Fruit fly (Drosophila melanogaster) whole organism, embryonic: ENCODE results near the gene MAPk-Ak2.
A peak's percentile ranks its signal among the peaks of the same experiment; 100 is the strongest.

Experiments used
- Antp ChIP-seq: fragments of 200-800 bp; sonication (Bioruptor generic); optimal IDR thresholded peaks from 3 replicates; lab custom pipeline; 2016; ENCODE audit warnings: missing biosample characterization, missing genetic modification characterization
- CG10209 ChIP-seq: fragments of 200-800 bp; sonication (Bioruptor generic); optimal IDR thresholded peaks from 3 replicates; lab custom pipeline; 2017; ENCODE audit warnings: missing biosample characterization, mild to moderate bottlenecking, missing genetic modification characterization, missing genetic modification reagents
- CG1024 ChIP-seq: fragments of 200-800 bp; sonication (Bioruptor generic); IDR thresholded peaks from 2 replicates; pipeline ENCODE4 v1.3.6; 2022; ENCODE audit warnings: missing biosample characterization, missing genetic modification characterization
- CG11093 ChIP-seq: fragments of 200-800 bp; sonication (Bioruptor generic); IDR thresholded peaks from 3 replicates; pipeline ENCODE4 v1.3.6; 2022; ENCODE audit warnings: missing biosample characterization, missing genetic modification characterization
- CG12391 ChIP-seq: fragments of 200-800 bp; sonication (Bioruptor generic); optimal IDR thresholded peaks from 3 replicates; lab custom pipeline; 2018; ENCODE audit warnings: missing biosample characterization, mild to moderate bottlenecking, missing genetic modification characterization, moderate library complexity
- CG13296 ChIP-seq: fragments of 200-800 bp; sonication (Bioruptor generic); optimal IDR thresholded peaks from 3 replicates; lab custom pipeline; 2018; ENCODE audit warnings: missing biosample characterization, mild to moderate bottlenecking, missing genetic modification characterization
- CG13775 ChIP-seq: fragments of 200-800 bp; sonication (Bioruptor generic); optimal IDR thresholded peaks from 3 replicates; lab custom pipeline; 2017; ENCODE audit warnings: missing biosample characterization, mild to moderate bottlenecking, missing genetic modification characterization
- CG14710 ChIP-seq: fragments of 200-800 bp; sonication (Bioruptor generic); optimal IDR thresholded peaks from 3 replicates; lab custom pipeline; 2019; ENCODE audit warnings: missing biosample characterization, mild to moderate bottlenecking, missing genetic modification characterization, moderate library complexity
- CG16779 ChIP-seq: fragments of 200-800 bp; sonication (Bioruptor generic); IDR thresholded peaks from 2 replicates; pipeline ENCODE4 v1.3.6; 2022; ENCODE audit warnings: missing biosample characterization, missing genetic modification characterization
- CG16815 ChIP-seq: fragments of 200-800 bp; sonication (Bioruptor generic); optimal IDR thresholded peaks from 3 replicates; lab custom pipeline; 2017; ENCODE audit warnings: missing biosample characterization, mild to moderate bottlenecking, missing genetic modification characterization
- CG1832 ChIP-seq: fragments of 200-800 bp; sonication (Bioruptor generic); optimal IDR thresholded peaks from 2 replicates; lab custom pipeline; 2017; ENCODE audit warnings: missing biosample characterization, mild to moderate bottlenecking, missing genetic modification characterization, inconsistent platforms
- CG18476 ChIP-seq: fragments of 200-800 bp; sonication (Bioruptor generic); optimal IDR thresholded peaks from 2 replicates; lab custom pipeline; 2016; ENCODE audit warnings: missing biosample characterization, mild to moderate bottlenecking, missing genetic modification characterization
- CG18599 ChIP-seq: fragments of 200-800 bp; sonication (Bioruptor generic); optimal IDR thresholded peaks from 3 replicates; lab custom pipeline; 2017; ENCODE audit warnings: missing biosample characterization, missing genetic modification characterization, mild to moderate bottlenecking, moderate library complexity, missing genetic modification reagents
- CG2116 ChIP-seq: fragments of 200-800 bp; sonication (Bioruptor generic); optimal IDR thresholded peaks from 3 replicates; lab custom pipeline; 2018; ENCODE audit warnings: missing biosample characterization, mild to moderate bottlenecking, missing genetic modification characterization
- CG2199 ChIP-seq: fragments of 200-800 bp; sonication (Bioruptor generic); IDR thresholded peaks from 3 replicates; pipeline ENCODE4 v1.3.6; 2022; ENCODE audit warnings: missing biosample characterization, missing genetic modification characterization
- CG30431 ChIP-seq: fragments of 200-800 bp; sonication (Bioruptor generic); optimal IDR thresholded peaks from 2 replicates; lab custom pipeline; 2017; ENCODE audit warnings: missing biosample characterization, missing genetic modification characterization
- CG3065 ChIP-seq: fragments of 200-800 bp; sonication (Bioruptor generic); optimal IDR thresholded peaks from 2 replicates; lab custom pipeline; 2016; ENCODE audit warnings: missing biosample characterization, missing genetic modification characterization
- CG32767 ChIP-seq: fragments of 200-800 bp; sonication (Bioruptor generic); IDR thresholded peaks from 2 replicates; pipeline ENCODE4 v1.3.6; 2022; ENCODE audit warnings: missing biosample characterization, missing genetic modification characterization
- CG3281 ChIP-seq: fragments of 200-800 bp; sonication (Bioruptor generic); optimal IDR thresholded peaks from 3 replicates; lab custom pipeline; 2017; ENCODE audit warnings: missing biosample characterization, mild to moderate bottlenecking, missing genetic modification characterization
- CG33213 ChIP-seq: fragments of 200-800 bp; sonication (Bioruptor generic); optimal IDR thresholded peaks from 3 replicates; lab custom pipeline; 2016; ENCODE audit warnings: missing biosample characterization, missing genetic modification characterization
- CG4282 ChIP-seq: fragments of 200-800 bp; sonication (Bioruptor generic); optimal IDR thresholded peaks from 2 replicates; lab custom pipeline; 2016; ENCODE audit warnings: missing biosample characterization, missing genetic modification characterization
- CG5180 ChIP-seq: fragments of 200-800 bp; sonication (Bioruptor generic); optimal IDR thresholded peaks from 3 replicates; lab custom pipeline; 2017; ENCODE audit warnings: missing biosample characterization, missing genetic modification characterization, mild to moderate bottlenecking, moderate library complexity, missing genetic modification reagents
- CG6254 ChIP-seq: fragments of 200-800 bp; sonication (Bioruptor generic); optimal IDR thresholded peaks from 3 replicates; lab custom pipeline; 2017; ENCODE audit warnings: mild to moderate bottlenecking, missing biosample characterization, missing genetic modification reagents, missing genetic modification characterization
- CG9932 ChIP-seq: fragments of 200-800 bp; sonication (Bioruptor generic); IDR thresholded peaks from 2 replicates; pipeline ENCODE4 v1.3.6; 2022; ENCODE audit warnings: missing biosample characterization, missing genetic modification characterization
- Dek ChIP-seq: fragments of 200-800 bp; sonication (Bioruptor generic); optimal IDR thresholded peaks from 3 replicates; lab custom pipeline; 2019; ENCODE audit warnings: missing biosample characterization, mild to moderate bottlenecking, missing genetic modification characterization, moderate library complexity
- Doc2 ChIP-seq: fragments of 200-800 bp; sonication (Bioruptor generic); IDR thresholded peaks from 2 replicates; pipeline ENCODE4 v1.3.6; 2022; ENCODE audit warnings: missing biosample characterization, missing genetic modification characterization
- Drgx ChIP-seq: fragments of 200-800 bp; sonication (Bioruptor generic); IDR thresholded peaks from 2 replicates; pipeline ENCODE4 v1.3.6; 2022; ENCODE audit warnings: missing biosample characterization, missing genetic modification characterization
- E2f1 ChIP-seq: fragments of 200-800 bp; sonication (Bioruptor generic); IDR thresholded peaks from 2 replicates; pipeline ENCODE4 v1.3.6; 2022; ENCODE audit warnings: missing biosample characterization, missing genetic modification characterization
- E2f2 ChIP-seq: fragments of 200-800 bp; sonication (Bioruptor generic); IDR thresholded peaks from 2 replicates; pipeline ENCODE4 v1.3.6; 2022; ENCODE audit warnings: missing biosample characterization, missing genetic modification characterization
- Hr39 ChIP-seq: fragments of >200 bp; optimal IDR thresholded peaks from 2 replicates; lab custom pipeline; 2017
- Lim3 ChIP-seq: fragments of 200-800 bp; sonication (Bioruptor generic); IDR thresholded peaks from 2 replicates; pipeline ENCODE4 v1.3.6; 2022; ENCODE audit warnings: missing biosample characterization, missing genetic modification characterization
- NfI ChIP-seq: fragments of 200-800 bp; sonication (Bioruptor generic); optimal IDR thresholded peaks from 3 replicates; lab custom pipeline; 2018; ENCODE audit warnings: missing biosample characterization, mild to moderate bottlenecking, missing genetic modification characterization, moderate library complexity
- Oli ChIP-seq: fragments of 200-800 bp; sonication (Bioruptor generic); optimal IDR thresholded peaks from 2 replicates; lab custom pipeline; 2018; ENCODE audit warnings: missing biosample characterization, mild to moderate bottlenecking, missing genetic modification characterization, moderate library complexity
- Rx ChIP-seq: fragments of 200-800 bp; sonication (Bioruptor generic); IDR thresholded peaks from 2 replicates; pipeline ENCODE4 v1.3.6; 2022; ENCODE audit warnings: missing biosample characterization, missing genetic modification characterization
- al ChIP-seq: fragments of 200-800 bp; sonication (Bioruptor generic); IDR thresholded peaks from 2 replicates; pipeline ENCODE4 v1.3.6; 2022; ENCODE audit warnings: missing biosample characterization, missing genetic modification characterization
- chif ChIP-seq, 2 experiments: fragments of 200-800 bp; sonication (Bioruptor generic); optimal IDR thresholded peaks; 3 replicates each; lab custom pipeline; 2016; ENCODE audit warnings: missing biosample characterization in 2 of 2, missing genetic modification characterization in 2 of 2
- dysf ChIP-seq: fragments of 200-800 bp; sonication (Bioruptor generic); IDR thresholded peaks from 3 replicates; pipeline ENCODE4 v1.3.6; 2022; ENCODE audit warnings: missing biosample characterization, missing genetic modification characterization
- eyg ChIP-seq: fragments of 200-800 bp; sonication (Bioruptor generic); optimal IDR thresholded peaks from 3 replicates; lab custom pipeline; 2016; ENCODE audit warnings: missing biosample characterization, missing genetic modification characterization
- h ChIP-seq: fragments of >200 bp; optimal IDR thresholded peaks from 2 replicates; lab custom pipeline; 2017
- lilli ChIP-seq: fragments of 200-800 bp; sonication (Bioruptor generic); optimal IDR thresholded peaks from 3 replicates; lab custom pipeline; 2016; ENCODE audit warnings: missing biosample characterization, missing genetic modification characterization
- nom ChIP-seq: fragments of 200-800 bp; sonication (Bioruptor generic); optimal IDR thresholded peaks from 2 replicates; lab custom pipeline; 2017; ENCODE audit warnings: missing biosample characterization, missing genetic modification characterization, mild to moderate bottlenecking, moderate library complexity, missing genetic modification reagents
- peb ChIP-seq: fragments of 200-800 bp; sonication (Bioruptor generic); IDR thresholded peaks from 2 replicates; pipeline ENCODE4 v1.3.6; 2022; ENCODE audit warnings: missing biosample characterization, missing genetic modification characterization
- prd ChIP-seq, 3 experiments: fragments of >200 bp in 2 of 3; fragments of 200-800 bp in 1 of 3; sonication (Bioruptor generic) in 1 of 3; optimal IDR thresholded peaks in 2 of 3; IDR thresholded peaks in 1 of 3; 2 replicates in 2 of 3; 3 replicates in 1 of 3; pipeline versions ENCODE4 v1.3.6 to Lab custom; 2017 to 2022; ENCODE audit warnings: missing biosample characterization in 1 of 3, missing genetic modification characterization in 1 of 3
- row ChIP-seq: fragments of 200-800 bp; sonication (Bioruptor generic); IDR thresholded peaks from 3 replicates; pipeline ENCODE4 v1.3.6; 2022; ENCODE audit warnings: missing biosample characterization, missing genetic modification characterization
- slp2 ChIP-seq: fragments of 200-800 bp; sonication (Bioruptor generic); optimal IDR thresholded peaks from 2 replicates; lab custom pipeline; 2016; ENCODE audit warnings: missing biosample characterization, missing genetic modification characterization
- so ChIP-seq: fragments of 200-800 bp; sonication (Bioruptor generic); IDR thresholded peaks from 3 replicates; pipeline ENCODE4 v1.3.6; 2022; ENCODE audit warnings: missing biosample characterization, missing genetic modification characterization
- tna ChIP-seq: fragments of 200-800 bp; sonication (Bioruptor generic); IDR thresholded peaks from 2 replicates; pipeline ENCODE4 v1.3.6; 2022; ENCODE audit warnings: missing biosample characterization, missing genetic modification characterization; ENCODE audit not compliant: partially characterized antibody
- wdn ChIP-seq: fragments of 200-800 bp; sonication (Bioruptor generic); IDR thresholded peaks from 2 replicates; pipeline ENCODE4 v1.3.6; 2022; ENCODE audit warnings: missing biosample characterization, missing genetic modification characterization
- z ChIP-seq: fragments of 200-800 bp; sonication (Bioruptor generic); IDR thresholded peaks from 3 replicates; pipeline ENCODE4 v1.3.6; 2022; ENCODE audit warnings: missing biosample characterization, missing genetic modification characterization

Gene MAPk-Ak2

dm6 chrX:5754837-5755828, 8.9 kb downstream of the MAPk-Ak2 start, which contains the start of the genes lin-52 and CG15771 (continued):
- peak; percentile 85 for TF ChIP-seq CG1832 (GFP tag; lab: Kevin White, UChicago)
- TF ChIP-seq CG16779: peak; percentile 89
- TF ChIP-seq CG6254 (GFP tag; lab: Kevin White, UChicago): peak; percentile 88
- TF ChIP-seq tna: no peak
- peak; percentile 68; the same call in 1 of the 2 replicates for TF ChIP-seq Lim3 (GFP tag; lab: Robert Waterston, UW)
- peak; percentile 76 for TF ChIP-seq CG3065 (GFP tag; lab: Kevin White, UChicago)
- TF ChIP-seq dysf (GFP tag; lab: Robert Waterston, UW): peak; percentile 97
- peak; percentile 97 for TF ChIP-seq Drgx
- TF ChIP-seq CG9932 (GFP tag; lab: Robert Waterston, UW): peak; percentile 96
- TF ChIP-seq prd (optimal IDR thresholded peaks at IDR 0.05; lab: Kevin White, UChicago): no peak
- peak; percentile 97 for TF ChIP-seq prd (GFP tag; IDR thresholded peaks at IDR 0.05; lab: Robert Waterston, UW)
- TF ChIP-seq CG32767 (GFP tag; lab: Robert Waterston, UW): peak; percentile 96
- TF ChIP-seq CG2199 (GFP tag; lab: Robert Waterston, UW): peak; percentile 93
- peak; percentile 78 for TF ChIP-seq CG1024 (GFP tag; lab: Robert Waterston, UW)
- TF ChIP-seq so: peak; percentile 95
- TF ChIP-seq CG13775 (GFP tag; lab: Kevin White, UChicago): peak; percentile 96
- peak; percentile 98 for TF ChIP-seq CG18599 (GFP tag; lab: Kevin White, UChicago)
- no peak for TF ChIP-seq h (lab: Kevin White, UChicago)
- TF ChIP-seq Hr39 (lab: Kevin White, UChicago): no peak
- TF ChIP-seq CG13296: peak; percentile 97
- TF ChIP-seq eyg (GFP tag; lab: Kevin White, UChicago): no peak
- TF ChIP-seq lilli (GFP tag; lab: Kevin White, UChicago): peak; percentile 92
- peak; percentile 1 for TF ChIP-seq CG4282 (GFP tag; lab: Kevin White, UChicago)
- TF ChIP-seq Doc2 (GFP tag; lab: Robert Waterston, UW): peak; percentile 85
- TF ChIP-seq E2f1: peak; percentile 94
- TF ChIP-seq z (GFP tag; lab: Robert Waterston, UW): peak; percentile 76
- TF ChIP-seq CG16815: peak; percentile 94
- TF ChIP-seq NfI (GFP tag; lab: Kevin White, UChicago): peak; percentile 94
- TF ChIP-seq CG18476 (GFP tag; lab: Kevin White, UChicago): peak; percentile 90
- peak; percentile 41 to 80 for TF ChIP-seq chif (GFP tag; optimal IDR thresholded peaks at IDR 0.05; lab: Kevin White, UChicago)
- peak; percentile 90 for TF ChIP-seq Rx (GFP tag; lab: Robert Waterston, UW)
- TF ChIP-seq CG2116: peak; percentile 67
- TF ChIP-seq CG11093 (GFP tag; lab: Robert Waterston, UW): peak; percentile 96
- TF ChIP-seq CG30431: peak; percentile 90
- TF ChIP-seq al (GFP tag; lab: Robert Waterston, UW): peak; percentile 94
- TF ChIP-seq wdn: peak; percentile 90
- peak; percentile 94 for TF ChIP-seq CG10209
- peak; percentile 96 for TF ChIP-seq CG12391 (tag; lab: Kevin White, UChicago)
- peak; percentile 97 for TF ChIP-seq Oli
- TF ChIP-seq Dek (tag; lab: Kevin White, UChicago): peak; percentile 91
- peak; percentile 78 for TF ChIP-seq E2f2 (GFP tag; lab: Robert Waterston, UW)
- peak; percentile 100 for TF ChIP-seq row (GFP tag; lab: Robert Waterston, UW)
- TF ChIP-seq nom (GFP tag; lab: Kevin White, UChicago): peak; percentile 95
- peak; percentile 94 for TF ChIP-seq peb (GFP tag; lab: Robert Waterston, UW)
- peak; percentile 88 for TF ChIP-seq CG5180 (GFP tag; lab: Kevin White, UChicago)
- peak; percentile 18 for TF ChIP-seq CG33213
- peak; percentile 67 for TF ChIP-seq slp2
- peak; percentile 96 for TF ChIP-seq CG3281
- TF ChIP-seq Antp (GFP tag; lab: Kevin White, UChicago): peak; percentile 56
- peak; percentile 90 for TF ChIP-seq CG14710 (tag; lab: Kevin White, UChicago)
